Fruit fly (Drosophila melanogaster) whole organism, embryonic: ENCODE measurements around the gene CG42751.

Source experiments
- Bgb ChIP-seq: fragments of 200-800 bp; sonication (Bioruptor generic); IDR thresholded peaks from 2 replicates; pipeline ENCODE4 v1.3.6; 2022; ENCODE audit warnings: missing biosample characterization, missing genetic modification characterization; ENCODE audit not compliant: partially characterized antibody
- Bteb2 ChIP-seq: fragments of 200-800 bp; sonication (Bioruptor generic); optimal IDR thresholded peaks from 2 replicates; lab custom pipeline; 2016; ENCODE audit warnings: missing biosample characterization, missing genetic modification characterization
- C15 ChIP-seq: fragments of 200-800 bp; sonication (Bioruptor generic); IDR thresholded peaks from 3 replicates; pipeline ENCODE4 v1.3.6; 2022; ENCODE audit warnings: missing biosample characterization, missing genetic modification characterization
- CG10274 ChIP-seq: fragments of 200-800 bp; sonication (Bioruptor generic); optimal IDR thresholded peaks from 3 replicates; lab custom pipeline; 2017; ENCODE audit warnings: missing biosample characterization, mild to moderate bottlenecking, missing genetic modification characterization
- CG10431 ChIP-seq: fragments of 200-800 bp; sonication (Bioruptor generic); optimal IDR thresholded peaks from 3 replicates; lab custom pipeline; 2018; ENCODE audit warnings: missing biosample characterization, mild to moderate bottlenecking, missing genetic modification characterization
- CG13894 ChIP-seq: fragments of 200-800 bp; sonication (Bioruptor generic); optimal IDR thresholded peaks from 3 replicates; lab custom pipeline; 2018; ENCODE audit warnings: missing biosample characterization, mild to moderate bottlenecking, missing genetic modification characterization, moderate library complexity
- CG17385 ChIP-seq: fragments of 200-800 bp; sonication (Bioruptor generic); optimal IDR thresholded peaks from 3 replicates; lab custom pipeline; 2018; ENCODE audit warnings: missing biosample characterization, mild to moderate bottlenecking, missing genetic modification characterization
- CG1832 ChIP-seq: fragments of 200-800 bp; sonication (Bioruptor generic); optimal IDR thresholded peaks from 2 replicates; lab custom pipeline; 2017; ENCODE audit warnings: missing biosample characterization, mild to moderate bottlenecking, missing genetic modification characterization, inconsistent platforms
- CG2199 ChIP-seq: fragments of 200-800 bp; sonication (Bioruptor generic); IDR thresholded peaks from 3 replicates; pipeline ENCODE4 v1.3.6; 2022; ENCODE audit warnings: missing biosample characterization, missing genetic modification characterization
- CG3281 ChIP-seq: fragments of 200-800 bp; sonication (Bioruptor generic); optimal IDR thresholded peaks from 3 replicates; lab custom pipeline; 2017; ENCODE audit warnings: missing biosample characterization, mild to moderate bottlenecking, missing genetic modification characterization
- CG34422 ChIP-seq: fragments of 200-800 bp; sonication (Bioruptor generic); IDR thresholded peaks from 3 replicates; pipeline ENCODE4 v1.3.6; 2022; ENCODE audit warnings: missing biosample characterization, missing genetic modification characterization
- CG4617 ChIP-seq: fragments of 200-800 bp; sonication (Bioruptor generic); optimal IDR thresholded peaks from 3 replicates; lab custom pipeline; 2016; ENCODE audit warnings: missing biosample characterization, missing genetic modification characterization, borderline replicate concordance
- CG6272 ChIP-seq: fragments of 200-800 bp; sonication (Bioruptor generic); IDR thresholded peaks from 2 replicates; pipeline ENCODE4 v1.3.6; 2022; ENCODE audit warnings: missing biosample characterization, missing genetic modification characterization
- CG7786 ChIP-seq: fragments of 200-800 bp; sonication (Bioruptor generic); optimal IDR thresholded peaks from 2 replicates; lab custom pipeline; 2016; ENCODE audit warnings: missing biosample characterization, missing genetic modification characterization
- CoRest ChIP-seq: fragments of 200-800 bp; sonication (Bioruptor generic); optimal IDR thresholded peaks from 3 replicates; lab custom pipeline; 2018; ENCODE audit warnings: missing biosample characterization, mild to moderate bottlenecking, missing genetic modification characterization, moderate library complexity
- Deaf1 ChIP-seq: fragments of 200-800 bp; optimal IDR thresholded peaks from 3 replicates; lab custom pipeline; 2019; ENCODE audit warnings: missing biosample characterization, mild to moderate bottlenecking, missing genetic modification characterization, moderate library complexity
- Drgx ChIP-seq: fragments of 200-800 bp; sonication (Bioruptor generic); IDR thresholded peaks from 2 replicates; pipeline ENCODE4 v1.3.6; 2022; ENCODE audit warnings: missing biosample characterization, missing genetic modification characterization
- HLH4C ChIP-seq: fragments of 200-800 bp; sonication (Bioruptor generic); IDR thresholded peaks from 3 replicates; pipeline ENCODE4 v1.3.6; 2022; ENCODE audit warnings: missing biosample characterization, missing genetic modification characterization; ENCODE audit not compliant: partially characterized antibody
- Hmx ChIP-seq: fragments of 200-800 bp; sonication (Bioruptor generic); optimal IDR thresholded peaks from 2 replicates; lab custom pipeline; 2016; ENCODE audit warnings: missing biosample characterization, missing genetic modification characterization
- Hr39 ChIP-seq: fragments of >200 bp; optimal IDR thresholded peaks from 2 replicates; lab custom pipeline; 2017
- MTF-1 ChIP-seq: fragments of 200-800 bp; sonication (Bioruptor generic); optimal IDR thresholded peaks from 2 replicates; lab custom pipeline; 2018; ENCODE audit warnings: missing biosample characterization, mild to moderate bottlenecking, missing genetic modification characterization, borderline replicate concordance
- Nf-YB ChIP-seq: fragments of 200-800 bp; sonication (Bioruptor generic); optimal IDR thresholded peaks from 3 replicates; lab custom pipeline; 2019; ENCODE audit warnings: missing biosample characterization, mild to moderate bottlenecking, missing genetic modification characterization, moderate library complexity
- abd-A ChIP-seq: fragments of 200-800 bp; sonication (Bioruptor generic); optimal IDR thresholded peaks from 3 replicates; lab custom pipeline; 2019; ENCODE audit warnings: missing biosample characterization, mild to moderate bottlenecking, missing genetic modification characterization, moderate library complexity
- bsh ChIP-seq, 2 experiments: fragments of 200-800 bp; sonication (Bioruptor generic); optimal IDR thresholded peaks; 2 replicates each; lab custom pipeline; 2017 to 2018; ENCODE audit warnings: mild to moderate bottlenecking in 2 of 2, missing biosample characterization in 2 of 2, missing genetic modification characterization in 2 of 2, moderate library complexity in 1 of 2
- cg ChIP-seq: fragments of 200-800 bp; sonication (Bioruptor generic); optimal IDR thresholded peaks from 3 replicates; lab custom pipeline; 2019; ENCODE audit warnings: missing biosample characterization, mild to moderate bottlenecking, missing genetic modification characterization, moderate library complexity
- chinmo ChIP-seq: fragments of 200-800 bp; sonication (Bioruptor generic); IDR thresholded peaks from 4 replicates; pipeline ENCODE4 v1.3.6; 2022; ENCODE audit warnings: missing biosample characterization, missing genetic modification characterization; ENCODE audit not compliant: partially characterized antibody
- crol ChIP-seq: fragments of 200-800 bp; sonication (Bioruptor generic); IDR thresholded peaks from 2 replicates; pipeline ENCODE4 v1.3.6; 2022; ENCODE audit warnings: missing biosample characterization, missing genetic modification characterization
- da ChIP-seq: fragments of 200-800 bp; sonication (Bioruptor generic); optimal IDR thresholded peaks from 2 replicates; lab custom pipeline; 2016; ENCODE audit warnings: missing biosample characterization, missing genetic modification characterization
- gcm ChIP-seq: fragments of 200-800 bp; sonication (Bioruptor generic); optimal IDR thresholded peaks from 2 replicates; lab custom pipeline; 2019; ENCODE audit warnings: missing biosample characterization, mild to moderate bottlenecking, missing genetic modification characterization, moderate library complexity
- knrl ChIP-seq: fragments of 200-800 bp; sonication (Bioruptor generic); IDR thresholded peaks from 3 replicates; pipeline ENCODE4 v1.3.6; 2022; ENCODE audit warnings: missing biosample characterization, missing genetic modification characterization; ENCODE audit not compliant: partially characterized antibody
- nom ChIP-seq: fragments of 200-800 bp; sonication (Bioruptor generic); optimal IDR thresholded peaks from 2 replicates; lab custom pipeline; 2017; ENCODE audit warnings: missing biosample characterization, missing genetic modification characterization, mild to moderate bottlenecking, moderate library complexity, missing genetic modification reagents
- onecut ChIP-seq: fragments of 200-800 bp; sonication (Bioruptor generic); IDR thresholded peaks from 2 replicates; pipeline ENCODE4 v1.3.6; 2022; ENCODE audit warnings: missing biosample characterization, missing genetic modification characterization
- pnt ChIP-seq: fragments of 200-800 bp; sonication (Bioruptor generic); optimal IDR thresholded peaks from 3 replicates; lab custom pipeline; 2016; ENCODE audit warnings: missing biosample characterization, missing genetic modification characterization
- pros ChIP-seq: fragments of 200-800 bp; sonication (Bioruptor generic); optimal IDR thresholded peaks from 3 replicates; lab custom pipeline; 2019; ENCODE audit warnings: missing biosample characterization, mild to moderate bottlenecking, missing genetic modification characterization, moderate library complexity
- pzg ChIP-seq: fragments of 200-800 bp; sonication (Bioruptor generic); optimal IDR thresholded peaks from 3 replicates; lab custom pipeline; 2018; ENCODE audit warnings: missing biosample characterization, mild to moderate bottlenecking, missing genetic modification characterization, moderate library complexity
- sens ChIP-seq: fragments of 200-800 bp; sonication (Bioruptor generic); peaks from one replicate; lab custom pipeline; 2016; ENCODE audit warnings: missing biosample characterization, missing genetic modification characterization
- seq ChIP-seq: fragments of 200-800 bp; sonication (Bioruptor generic); IDR thresholded peaks from 2 replicates; pipeline ENCODE4 v1.3.6; 2022; ENCODE audit warnings: missing biosample characterization, missing genetic modification characterization
- sim ChIP-seq: fragments of 200-800 bp; sonication (Bioruptor generic); IDR thresholded peaks from 2 replicates; pipeline ENCODE4 v1.3.6; 2022; ENCODE audit warnings: missing biosample characterization, missing genetic modification characterization

The CG42751 gene

DNA sequence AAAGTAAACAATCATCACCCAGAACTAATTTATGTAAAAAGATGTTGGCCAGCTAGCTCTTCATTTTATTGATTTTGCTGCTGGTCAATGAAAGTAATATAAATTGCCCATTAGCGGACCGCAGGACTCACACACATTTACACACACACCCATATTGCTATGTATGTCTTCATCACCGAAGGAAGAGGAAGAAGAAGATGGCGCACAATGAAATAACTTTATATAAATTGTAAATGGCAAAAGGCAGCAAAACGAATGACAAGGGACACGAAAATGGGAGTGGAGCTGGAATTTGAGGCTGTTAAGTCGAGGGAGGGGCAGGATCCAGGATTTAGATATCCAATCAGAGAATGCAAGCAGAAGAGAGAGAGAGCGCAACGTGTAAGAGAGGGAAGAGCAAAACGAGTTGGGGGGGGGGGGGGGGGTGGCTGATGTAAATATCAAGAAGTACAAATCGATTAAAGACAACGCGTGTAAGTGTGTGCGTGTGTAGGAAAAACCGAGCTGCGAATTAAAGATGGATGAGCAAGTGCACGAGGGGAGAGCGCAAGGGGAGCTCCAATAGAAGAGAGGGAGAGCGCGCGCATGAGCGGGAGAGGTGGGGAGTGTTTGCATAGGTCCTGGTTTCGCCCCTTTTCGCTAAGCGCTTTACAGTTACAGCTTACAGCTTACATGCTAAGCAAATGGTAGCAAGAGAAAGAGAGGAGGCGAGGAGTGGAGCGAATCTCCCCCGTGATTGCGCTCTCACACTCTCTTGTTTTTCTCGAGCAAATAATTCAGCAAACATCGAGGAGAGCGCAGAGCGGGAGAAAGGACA, 48.8 kb upstream of the CG42751 start (continued):
- TF ChIP-seq Drgx (GFP tag; lab: Robert Waterston, UW) (0 out of 2 replicates have a peak, but pooled peaks have one; percentile 20), MTF-1 (no peak), pzg (GFP tag; lab: Kevin White, UChicago) (no peak), Hmx (GFP tag; lab: Kevin White, UChicago) (no peak), CG1832 (peak; percentile 19), gcm (no peak), CG10431 (GFP tag; lab: Kevin White, UChicago) (peak; percentile 15), sim (no peak), CG4617 (GFP tag; lab: Kevin White, UChicago) (no peak), HLH4C (GFP tag; lab: Robert Waterston, UW) (0 out of 3 replicates have a peak, but pooled peaks have one; percentile 23), nom (peak; percentile 28), pnt (no peak), CG6272 (no peak), Nf-YB (GFP tag; lab: Kevin White, UChicago) (peak; percentile 57), CG13894 (peak; percentile 37), seq (GFP tag; lab: Robert Waterston, UW) (peak; percentile 11; the same call in 1 of the 2 replicates), knrl (GFP tag; lab: Robert Waterston, UW) (no peak), Hr39 (lab: Kevin White, UChicago) (peak; percentile 29), CG2199 (GFP tag; lab: Robert Waterston, UW) (no peak), CG17385 (GFP tag; lab: Kevin White, UChicago) (peak; percentile 56), sens (GFP tag; lab: Kevin White, UChicago) (peak; percentile 27), chinmo (GFP tag; lab: Robert Waterston, UW) (0 out of 4 replicates have a peak, but pooled peaks have one; percentile 46), cg (GFP tag; lab: Kevin White, UChicago) (peak; percentile 33), C15 (GFP tag; lab: Robert Waterston, UW) (no peak), CG10274 (GFP tag; lab: Kevin White, UChicago) (no peak), abd-A (tag; lab: Kevin White, UChicago) (peak; percentile 94), Deaf1 (tag; lab: Kevin White, UChicago) (peak; percentile 60), bsh (GFP tag; optimal IDR thresholded peaks at IDR 0.05; lab: Kevin White, UChicago) (peak in 1 of 2 experiments; percentile 11), Bteb2 (no peak), CoRest (no peak), CG3281 (no peak), pros (GFP tag; lab: Kevin White, UChicago) (peak; percentile 47), CG34422 (GFP tag; lab: Robert Waterston, UW) (0 out of 3 replicates have a peak, but pooled peaks have one; percentile 26), da (no peak), Bgb (GFP tag; lab: Robert Waterston, UW) (no peak), onecut (GFP tag; lab: Robert Waterston, UW) (peak; percentile 88), CG7786 (GFP tag; lab: Kevin White, UChicago) (no peak), crol (GFP tag; lab: Robert Waterston, UW) (peak; percentile 99)
- TF ChIP-seq, all 482 proteins: peak for 32
